Fruit fly (Drosophila melanogaster) whole organism, embryonic: ENCODE results near the gene cindr.

Source experiments
- BEAF-32 ChIP-seq: fragments of 200-800 bp; sonication (Bioruptor generic); optimal IDR thresholded peaks from 3 replicates; lab custom pipeline; 2017; ENCODE audit warnings: missing biosample characterization, missing genetic modification characterization, mild to moderate bottlenecking, moderate library complexity, missing genetic modification reagents
- CG12104 ChIP-seq: fragments of 200-800 bp; sonication (Bioruptor generic); optimal IDR thresholded peaks from 3 replicates; lab custom pipeline; 2016; ENCODE audit warnings: missing biosample characterization, missing genetic modification characterization
- CG12769 ChIP-seq: fragments of 200-800 bp; sonication (Bioruptor generic); optimal IDR thresholded peaks from 2 replicates; lab custom pipeline; 2019; ENCODE audit warnings: missing biosample characterization, mild to moderate bottlenecking, missing genetic modification characterization, moderate library complexity
- CG14710 ChIP-seq: fragments of 200-800 bp; sonication (Bioruptor generic); optimal IDR thresholded peaks from 3 replicates; lab custom pipeline; 2019; ENCODE audit warnings: missing biosample characterization, mild to moderate bottlenecking, missing genetic modification characterization, moderate library complexity
- CG15696 ChIP-seq: fragments of 200-800 bp; sonication (Bioruptor generic); optimal IDR thresholded peaks from 2 replicates; lab custom pipeline; 2019; ENCODE audit warnings: missing biosample characterization, mild to moderate bottlenecking, missing genetic modification characterization, moderate library complexity
- CG16779 ChIP-seq: fragments of 200-800 bp; sonication (Bioruptor generic); IDR thresholded peaks from 2 replicates; pipeline ENCODE4 v1.3.6; 2022; ENCODE audit warnings: missing biosample characterization, missing genetic modification characterization
- CG17328 ChIP-seq: fragments of 200-800 bp; sonication (Bioruptor generic); IDR thresholded peaks from 2 replicates; pipeline ENCODE4 v1.3.6; 2022; ENCODE audit warnings: missing biosample characterization, missing genetic modification characterization
- CG1832 ChIP-seq: fragments of 200-800 bp; sonication (Bioruptor generic); optimal IDR thresholded peaks from 2 replicates; lab custom pipeline; 2017; ENCODE audit warnings: missing biosample characterization, mild to moderate bottlenecking, missing genetic modification characterization, inconsistent platforms
- CG32767 ChIP-seq: fragments of 200-800 bp; sonication (Bioruptor generic); IDR thresholded peaks from 2 replicates; pipeline ENCODE4 v1.3.6; 2022; ENCODE audit warnings: missing biosample characterization, missing genetic modification characterization
- CG34422 ChIP-seq: fragments of 200-800 bp; sonication (Bioruptor generic); IDR thresholded peaks from 3 replicates; pipeline ENCODE4 v1.3.6; 2022; ENCODE audit warnings: missing biosample characterization, missing genetic modification characterization
- CG4404 ChIP-seq: fragments of 200-800 bp; sonication (Bioruptor generic); IDR thresholded peaks from 2 replicates; pipeline ENCODE4 v1.3.6; 2022; ENCODE audit warnings: missing biosample characterization, missing genetic modification characterization
- CG4424 ChIP-seq: fragments of 200-800 bp; sonication (Bioruptor generic); optimal IDR thresholded peaks from 3 replicates; lab custom pipeline; 2016; ENCODE audit warnings: missing biosample characterization, missing genetic modification characterization
- CG4730 ChIP-seq: fragments of 200-800 bp; sonication (Bioruptor generic); IDR thresholded peaks from 2 replicates; pipeline ENCODE4 v1.3.6; 2022; ENCODE audit warnings: missing biosample characterization, missing genetic modification characterization
- CG6272 ChIP-seq: fragments of 200-800 bp; sonication (Bioruptor generic); IDR thresholded peaks from 2 replicates; pipeline ENCODE4 v1.3.6; 2022; ENCODE audit warnings: missing biosample characterization, missing genetic modification characterization
- CG7963 ChIP-seq: fragments of 200-800 bp; sonication (Bioruptor generic); IDR thresholded peaks from 3 replicates; pipeline ENCODE4 v1.3.6; 2022; ENCODE audit warnings: missing biosample characterization, missing genetic modification characterization; ENCODE audit not compliant: partially characterized antibody
- CG8281 ChIP-seq: fragments of 200-800 bp; sonication (Bioruptor generic); optimal IDR thresholded peaks from 2 replicates; lab custom pipeline; 2018; ENCODE audit warnings: missing biosample characterization, mild to moderate bottlenecking, missing genetic modification characterization, moderate library complexity
- CG8944 ChIP-seq: fragments of 200-800 bp; sonication (Bioruptor generic); optimal IDR thresholded peaks from 3 replicates; lab custom pipeline; 2016; ENCODE audit warnings: missing biosample characterization, missing genetic modification characterization
- CG9727 ChIP-seq: fragments of 200-800 bp; sonication (Bioruptor generic); optimal IDR thresholded peaks from 3 replicates; lab custom pipeline; 2017; ENCODE audit warnings: missing biosample characterization, mild to moderate bottlenecking, missing genetic modification characterization
- Dip2 ChIP-seq: fragments of 200-800 bp; sonication (Bioruptor generic); IDR thresholded peaks from 2 replicates; pipeline ENCODE4 v1.3.6; 2022; ENCODE audit warnings: missing biosample characterization, missing genetic modification characterization
- Doc3 ChIP-seq: fragments of 200-800 bp; sonication (Bioruptor generic); IDR thresholded peaks from 3 replicates; pipeline ENCODE4 v1.3.6; 2022; ENCODE audit warnings: missing biosample characterization, missing genetic modification characterization; ENCODE audit not compliant: partially characterized antibody
- ERR ChIP-seq: fragments of 200-800 bp; sonication (Bioruptor generic); optimal IDR thresholded peaks from 2 replicates; lab custom pipeline; 2016; ENCODE audit warnings: missing biosample characterization, missing genetic modification characterization
- Gug ChIP-seq: fragments of 200-800 bp; sonication (Bioruptor generic); IDR thresholded peaks from 4 replicates; pipeline ENCODE4 v1.3.6; 2022; ENCODE audit warnings: missing biosample characterization, missing genetic modification characterization
- Optix ChIP-seq: fragments of 200-800 bp; sonication (Bioruptor generic); IDR thresholded peaks from 3 replicates; pipeline ENCODE4 v1.3.6; 2022; ENCODE audit warnings: missing biosample characterization, missing genetic modification characterization
- Sry-δ ChIP-seq: fragments of 200-800 bp; sonication (Bioruptor generic); optimal IDR thresholded peaks from 2 replicates; lab custom pipeline; 2016; ENCODE audit warnings: missing biosample characterization, missing genetic modification characterization
- Stat92E ChIP-seq, 3 experiments: fragments of >200 bp in 2 of 3; fragments of 200-800 bp in 1 of 3; sonication (Bioruptor generic) in 1 of 3; optimal IDR thresholded peaks; 2 replicates each; lab custom pipeline; 2017 to 2019; ENCODE audit warnings: missing biosample characterization in 3 of 3, missing genetic modification characterization in 3 of 3, mild to moderate bottlenecking in 1 of 3, moderate library complexity in 1 of 3
- al ChIP-seq: fragments of 200-800 bp; sonication (Bioruptor generic); IDR thresholded peaks from 2 replicates; pipeline ENCODE4 v1.3.6; 2022; ENCODE audit warnings: missing biosample characterization, missing genetic modification characterization
- ara ChIP-seq: fragments of 200-800 bp; sonication (Bioruptor generic); IDR thresholded peaks from 2 replicates; pipeline ENCODE4 v1.3.6; 2022; ENCODE audit warnings: missing biosample characterization, missing genetic modification characterization
- bowl ChIP-seq: fragments of 200-800 bp; sonication (Bioruptor generic); IDR thresholded peaks from 2 replicates; pipeline ENCODE4 v1.3.6; 2022; ENCODE audit warnings: missing biosample characterization, missing genetic modification characterization
- dm ChIP-seq: fragments of 200-800 bp; sonication (Bioruptor generic); optimal IDR thresholded peaks from 3 replicates; lab custom pipeline; 2016; ENCODE audit warnings: missing biosample characterization, missing genetic modification characterization
- esg ChIP-seq: fragments of 200-800 bp; sonication (Bioruptor generic); conservative IDR thresholded peaks from 2 replicates; pipeline ENCODE4 v1.3.6; 2022; ENCODE audit warnings: missing biosample characterization, missing genetic modification characterization
- ewg ChIP-seq: fragments of 200-800 bp; sonication (Bioruptor generic); optimal IDR thresholded peaks from 3 replicates; lab custom pipeline; 2017; ENCODE audit warnings: mild to moderate bottlenecking, missing biosample characterization, missing genetic modification reagents, missing genetic modification characterization
- fd3F ChIP-seq: fragments of 200-800 bp; sonication (Bioruptor generic); optimal IDR thresholded peaks from 2 replicates; lab custom pipeline; 2018; ENCODE audit warnings: missing biosample characterization, mild to moderate bottlenecking, missing genetic modification characterization, moderate library complexity
- inv ChIP-seq: fragments of 200-800 bp; sonication (Bioruptor generic); IDR thresholded peaks from 2 replicates; pipeline ENCODE4 v1.3.6; 2022; ENCODE audit warnings: missing biosample characterization, missing genetic modification characterization; ENCODE audit not compliant: partially characterized antibody
- jing ChIP-seq: fragments of 200-800 bp; sonication (Bioruptor generic); optimal IDR thresholded peaks from 2 replicates; lab custom pipeline; 2018; ENCODE audit warnings: missing biosample characterization, mild to moderate bottlenecking, missing genetic modification characterization
- lilli ChIP-seq: fragments of 200-800 bp; sonication (Bioruptor generic); optimal IDR thresholded peaks from 3 replicates; lab custom pipeline; 2016; ENCODE audit warnings: missing biosample characterization, missing genetic modification characterization
- lov ChIP-seq, 2 experiments: fragments of 200-800 bp in 1 of 2; fragments of >200 bp in 1 of 2; sonication (Bioruptor generic) in 1 of 2; IDR thresholded peaks in 1 of 2; optimal IDR thresholded peaks in 1 of 2; 2 replicates in 1 of 2; 3 replicates in 1 of 2; pipeline versions ENCODE4 v1.3.6 to Lab custom; 2017 to 2022; ENCODE audit warnings: missing biosample characterization in 1 of 2, missing genetic modification characterization in 1 of 2
- nau ChIP-seq: fragments of 200-800 bp; sonication (Bioruptor generic); optimal IDR thresholded peaks from 3 replicates; lab custom pipeline; 2017; ENCODE audit warnings: missing biosample characterization, mild to moderate bottlenecking, missing genetic modification characterization, missing genetic modification reagents
- nerfin-1 ChIP-seq: fragments of 200-800 bp; sonication (Bioruptor generic); optimal IDR thresholded peaks from 3 replicates; lab custom pipeline; 2019; ENCODE audit warnings: missing biosample characterization, mild to moderate bottlenecking, missing genetic modification characterization, moderate library complexity
- pan ChIP-seq, 4 experiments: fragments of >200 bp in 3 of 4; fragments of 200-800 bp in 1 of 4; sonication (Bioruptor generic) in 1 of 4; optimal IDR thresholded peaks in 3 of 4; IDR thresholded peaks in 1 of 4; 2 replicates each; pipeline versions ENCODE4 v1.3.6 to Lab custom; 2017 to 2022; ENCODE audit warnings: missing biosample characterization in 2 of 4, missing genetic modification characterization in 2 of 4, mixed read lengths in 1 of 4
- pfk ChIP-seq: fragments of 200-800 bp; sonication (Bioruptor generic); optimal IDR thresholded peaks from 2 replicates; lab custom pipeline; 2018; ENCODE audit warnings: missing biosample characterization, mild to moderate bottlenecking, missing genetic modification characterization, moderate library complexity
- pros ChIP-seq: fragments of 200-800 bp; sonication (Bioruptor generic); optimal IDR thresholded peaks from 3 replicates; lab custom pipeline; 2019; ENCODE audit warnings: missing biosample characterization, mild to moderate bottlenecking, missing genetic modification characterization, moderate library complexity
- pzg ChIP-seq: fragments of 200-800 bp; sonication (Bioruptor generic); optimal IDR thresholded peaks from 3 replicates; lab custom pipeline; 2018; ENCODE audit warnings: missing biosample characterization, mild to moderate bottlenecking, missing genetic modification characterization, moderate library complexity
- run ChIP-seq: fragments of 200-800 bp; sonication (Bioruptor generic); optimal IDR thresholded peaks from 3 replicates; lab custom pipeline; 2018; ENCODE audit warnings: missing biosample characterization, mild to moderate bottlenecking, missing genetic modification characterization
- unpg ChIP-seq: fragments of 200-800 bp; sonication (Bioruptor generic); optimal IDR thresholded peaks from 3 replicates; lab custom pipeline; 2018; ENCODE audit warnings: missing biosample characterization, mild to moderate bottlenecking, missing genetic modification characterization, moderate library complexity

The cindr gene

DNA sequence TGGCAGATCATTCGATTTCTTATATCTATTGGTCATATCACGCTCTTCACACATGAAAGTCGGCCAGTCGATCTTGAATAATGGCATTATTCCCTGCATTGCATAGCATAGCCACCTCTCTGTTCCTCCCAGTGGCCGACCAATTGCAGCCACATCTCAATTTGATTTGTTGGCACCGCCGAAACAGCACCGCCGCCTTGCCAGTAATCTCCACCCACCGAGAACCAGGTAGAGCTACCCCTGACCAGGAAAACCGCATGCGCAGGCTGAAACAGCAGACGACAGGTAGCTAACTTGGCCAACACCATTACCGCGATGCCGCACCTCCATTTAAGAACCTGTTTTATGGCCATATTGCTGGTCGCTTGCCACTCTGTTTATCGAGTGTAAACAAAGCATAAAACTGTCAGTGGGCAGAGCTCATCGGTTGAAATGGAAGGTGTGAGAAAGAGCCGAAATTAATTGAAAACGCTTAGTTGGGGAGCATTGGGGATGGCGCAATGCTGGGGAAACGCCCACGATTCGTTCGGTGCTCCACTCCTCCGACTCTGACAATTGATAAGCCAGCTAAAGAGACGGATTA lies 41.4 kb upstream of the cindr start (continued):
- no peak for TF ChIP-seq Stat92E (GFP tag; optimal IDR thresholded peaks at IDR 0.05; lab: Kevin White, UChicago)
- no peak for TF ChIP-seq pfk (GFP tag; lab: Kevin White, UChicago)
- TF ChIP-seq, all 482 proteins: peak for 96

dm6 chr3R:30767556-30767955 lies 40.9 kb upstream of the cindr start:
- TF ChIP-seq CG12104 (GFP tag; lab: Kevin White, UChicago), result no peak
- no peak for TF ChIP-seq pan (optimal IDR thresholded peaks at IDR 0.05; lab: Kevin White, UChicago)
- no peak for TF ChIP-seq pan (GFP tag; optimal IDR thresholded peaks at IDR 0.05 in 1 of 2, IDR thresholded peaks at IDR 0.05 in 1 of 2)
- no peak for TF ChIP-seq CG8944 (GFP tag; lab: Kevin White, UChicago)
- TF ChIP-seq CG12769, result peak; percentile 59
- no peak for TF ChIP-seq CG34422 (GFP tag; lab: Robert Waterston, UW)
- no peak for TF ChIP-seq CG4730 (GFP tag; lab: Robert Waterston, UW)
- TF ChIP-seq al (GFP tag; lab: Robert Waterston, UW), result no peak
- TF ChIP-seq nau, result peak; percentile 93

- TF ChIP-seq Sry-δ (GFP tag; lab: Kevin White, UChicago) (no peak), CG8281 (tag; lab: Kevin White, UChicago) (no peak), pzg (no peak), CG17328 (GFP tag; lab: Robert Waterston, UW) (no peak), ewg (GFP tag; lab: Kevin White, UChicago) (no peak), CG14710 (tag; lab: Kevin White, UChicago) (peak; percentile 10), Doc3 (GFP tag; lab: Robert Waterston, UW) (no peak), Optix (no peak; the same call in 2 of the 3 replicates), jing (GFP tag; lab: Kevin White, UChicago) (no peak), lilli (GFP tag; lab: Kevin White, UChicago) (no peak), pros (GFP tag; lab: Kevin White, UChicago) (peak; percentile 10), CG4404 (GFP tag; lab: Robert Waterston, UW) (peak; percentile 49), ERR (no peak), CG15696 (tag; lab: Kevin White, UChicago) (peak; percentile 68), CG16779 (GFP tag; lab: Robert Waterston, UW) (no peak), CG9727 (GFP tag; lab: Kevin White, UChicago) (no peak), BEAF-32 (no peak), lov (optimal IDR thresholded peaks at IDR 0.05; lab: Kevin White, UChicago) (no peak), lov (GFP tag; IDR thresholded peaks at IDR 0.05; lab: Robert Waterston, UW) (0 out of 3 replicates have a peak, but pooled peaks have one; percentile 25), CG32767 (GFP tag; lab: Robert Waterston, UW) (no peak), dm (GFP tag; lab: Kevin White, UChicago) (peak; percentile 27), bowl (no peak), run (tag; lab: Kevin White, UChicago) (no peak), CG7963 (GFP tag; lab: Robert Waterston, UW) (no peak), CG1832 (GFP tag; lab: Kevin White, UChicago) (no peak), unpg (GFP tag; lab: Kevin White, UChicago) (no peak), ara (peak; percentile 42; the same call in 1 of the 2 replicates), Dip2 (GFP tag; lab: Robert Waterston, UW) (no peak), esg (GFP tag; lab: Robert Waterston, UW) (no peak), inv (GFP tag; lab: Robert Waterston, UW) (no peak), CG8944 (GFP tag; lab: Kevin White, UChicago) (no peak), CG6272 (GFP tag; lab: Robert Waterston, UW) (no peak), nerfin-1 (tag; lab: Kevin White, UChicago) (no peak), CG4424 (GFP tag; lab: Kevin White, UChicago) (no peak), Gug (GFP tag; lab: Robert Waterston, UW) (no peak), fd3F (no peak)
Observed at dm6 chr3R:30770069-30770633, 38.3 kb upstream of the cindr start.
